Worm (Caenorhabditis elegans) whole organism, mixed stage, embryonic: ENCODE results near the gene rei-2.

Source experiments
- M03D4.4 ChIP-seq: sonication (generic microtip); optimal IDR thresholded peaks from 2 replicates; lab custom pipeline; 2017; ENCODE audit warnings: mild to moderate bottlenecking, missing genetic modification characterization, missing compliant biosample characterization
- blmp-1 ChIP-seq: fragments of 150-350 bp; optimal IDR thresholded peaks from 2 replicates; lab custom pipeline; 2014; ENCODE audit warnings: missing biosample characterization, missing genetic modification characterization
- ceh-39 ChIP-seq: fragments of 150-350 bp; optimal IDR thresholded peaks from 2 replicates; lab custom pipeline; 2014; ENCODE audit warnings: missing biosample characterization, missing genetic modification characterization
- ceh-43 ChIP-seq: fragments of 200-800 bp; sonication (Bioruptor generic); optimal IDR thresholded peaks from 2 replicates; lab custom pipeline; 2018; ENCODE audit warnings: mild to moderate bottlenecking, missing genetic modification characterization, moderate library complexity, missing compliant biosample characterization
- ceh-83 ChIP-seq: fragments of 200-800 bp; sonication (Bioruptor generic); optimal IDR thresholded peaks from 2 replicates; lab custom pipeline; 2018; ENCODE audit warnings: mild to moderate bottlenecking, missing genetic modification characterization, missing compliant biosample characterization
- ces-1 ChIP-seq: fragments of 150-350 bp; optimal IDR thresholded peaks from 2 replicates; lab custom pipeline; 2014; ENCODE audit warnings: missing biosample characterization, missing genetic modification reagents, missing genetic modification characterization
- cnd-1 ChIP-seq: fragments of 200-800 bp; sonication (Bioruptor generic); optimal IDR thresholded peaks from 2 replicates; lab custom pipeline; 2018; ENCODE audit warnings: mild to moderate bottlenecking, missing genetic modification characterization, missing compliant biosample characterization
- drap-1 ChIP-seq: fragments of 200-800 bp; sonication (Bioruptor generic); optimal IDR thresholded peaks from 3 replicates; lab custom pipeline; 2018; ENCODE audit warnings: mild to moderate bottlenecking, missing genetic modification characterization, missing compliant biosample characterization
- elt-3 ChIP-seq: fragments of 150-350 bp; optimal IDR thresholded peaks from 2 replicates; lab custom pipeline; 2014; ENCODE audit warnings: missing biosample characterization, missing genetic modification characterization
- flh-1 ChIP-seq: fragments of 200-800 bp; sonication (Bioruptor generic); optimal IDR thresholded peaks from 2 replicates; lab custom pipeline; 2018; ENCODE audit warnings: mild to moderate bottlenecking, missing genetic modification characterization, moderate library complexity, missing compliant biosample characterization
- hlh-1 ChIP-seq: fragments of 150-350 bp; optimal IDR thresholded peaks from 2 replicates; lab custom pipeline; 2014; ENCODE audit warnings: missing biosample characterization, missing genetic modification reagents, missing genetic modification characterization
- lin-13 ChIP-seq: fragments of 150-350 bp; optimal IDR thresholded peaks from 2 replicates; lab custom pipeline; 2014; ENCODE audit warnings: missing biosample characterization, missing genetic modification characterization
- lin-32 ChIP-seq: fragments of 200-800 bp; sonication (Bioruptor generic); optimal IDR thresholded peaks from 2 replicates; lab custom pipeline; 2018; ENCODE audit warnings: mild to moderate bottlenecking, missing genetic modification characterization, missing compliant biosample characterization
- lsy-2 ChIP-seq: fragments of 150-350 bp; optimal IDR thresholded peaks from 2 replicates; lab custom pipeline; 2014; ENCODE audit warnings: missing biosample characterization, missing genetic modification characterization
- mab-5 ChIP-seq: fragments of 150-350 bp; optimal IDR thresholded peaks from 2 replicates; lab custom pipeline; 2014; ENCODE audit warnings: missing biosample characterization, missing genetic modification characterization
- mep-1 ChIP-seq: fragments of 150-350 bp; optimal IDR thresholded peaks from 2 replicates; lab custom pipeline; 2017; ENCODE audit warnings: missing biosample characterization, missing genetic modification reagents, missing genetic modification characterization, inconsistent platforms
- mls-2 ChIP-seq: sonication (generic microtip); optimal IDR thresholded peaks from 2 replicates; lab custom pipeline; 2016; ENCODE audit warnings: mild to moderate bottlenecking, missing genetic modification characterization, moderate library complexity, missing compliant biosample characterization
- nhr-12 ChIP-seq: fragments of 150-350 bp; optimal IDR thresholded peaks from 2 replicates; lab custom pipeline; 2014; ENCODE audit warnings: missing biosample characterization, missing genetic modification characterization
- nhr-2 ChIP-seq: fragments of 150-350 bp; optimal IDR thresholded peaks from 2 replicates; lab custom pipeline; 2014; ENCODE audit warnings: missing biosample characterization, missing genetic modification characterization
- nhr-76 ChIP-seq: sonication (generic microtip); optimal IDR thresholded peaks from 2 replicates; lab custom pipeline; 2017; ENCODE audit warnings: missing biosample characterization, missing genetic modification characterization
- pha-4 ChIP-seq: fragments of 150-350 bp; optimal IDR thresholded peaks from 2 replicates; lab custom pipeline; 2018; ENCODE audit warnings: missing biosample characterization, missing genetic modification reagents, missing genetic modification characterization
- sem-2 ChIP-seq: fragments of 200-800 bp; sonication (Bioruptor generic); optimal IDR thresholded peaks from 2 replicates; lab custom pipeline; 2018; ENCODE audit warnings: mild to moderate bottlenecking, missing genetic modification characterization, missing compliant biosample characterization
- tbx-8 ChIP-seq: fragments of 200-800 bp; sonication (Bioruptor generic); optimal IDR thresholded peaks from 2 replicates; lab custom pipeline; 2018; ENCODE audit warnings: mild to moderate bottlenecking, missing genetic modification characterization, moderate library complexity, missing compliant biosample characterization
- unc-39 ChIP-seq: fragments of 150-350 bp; optimal IDR thresholded peaks from 2 replicates; lab custom pipeline; 2014; ENCODE audit warnings: missing biosample characterization, missing genetic modification characterization
- unc-62 ChIP-seq: fragments of 150-350 bp; optimal IDR thresholded peaks from 2 replicates; lab custom pipeline; 2014; ENCODE audit warnings: missing biosample characterization, missing genetic modification reagents, missing genetic modification characterization
- zip-8 ChIP-seq: fragments of 150-350 bp; optimal IDR thresholded peaks from 2 replicates; lab custom pipeline; 2014; ENCODE audit warnings: missing biosample characterization, missing genetic modification characterization
- ztf-11 ChIP-seq: fragments of 150-350 bp; optimal IDR thresholded peaks from 2 replicates; lab custom pipeline; 2014; ENCODE audit warnings: missing biosample characterization, missing genetic modification characterization

The rei-2 gene

DNA sequence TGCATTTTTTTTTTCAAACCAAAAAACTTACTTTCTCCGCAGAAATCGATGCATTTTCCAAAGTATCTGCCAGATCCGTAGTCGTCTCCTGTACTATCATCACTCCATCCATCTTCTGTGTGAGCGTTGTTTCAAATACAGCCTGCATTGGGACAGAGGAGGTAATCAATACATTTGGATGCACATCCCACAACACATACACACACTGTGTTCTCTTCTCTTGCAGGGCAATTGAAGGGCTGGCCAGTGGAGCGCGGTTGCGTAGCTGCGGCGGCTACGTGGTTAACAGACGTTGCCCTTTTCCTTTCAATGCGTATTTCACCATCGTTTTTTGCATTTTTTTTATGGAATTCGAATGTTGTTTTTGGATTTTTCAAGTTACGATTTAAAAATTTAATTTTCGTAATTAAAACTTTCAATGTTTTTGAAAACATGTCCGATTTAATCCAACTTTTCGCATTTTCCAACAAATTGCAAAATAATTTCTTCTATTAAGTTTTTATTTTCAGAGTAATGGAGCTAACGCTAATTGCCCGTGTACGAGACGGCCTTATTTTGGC lies 52.8 kb downstream of the rei-2 start, which contains the start of the genes stau-1 and sec-22:
stau-1 (minus strand) TSS at position 248 of the 560 bp plus-strand sequence.
sec-22 (plus strand) TSS at position 510 of the 560 bp plus-strand sequence.
- TF ChIP-seq unc-39 (tag; lab: Kevin White, UChicago) (no peak), lsy-2 (peak; percentile 7), nhr-76 (no peak), drap-1 (GFP tag; lab: Kevin White, UChicago) (no peak), M03D4.4 (tag; lab: Kevin White, UChicago) (no peak), mls-2 (tag; lab: Kevin White, UChicago) (no peak), ces-1 (GFP tag; lab: Kevin White, UChicago) (peak; percentile 19), hlh-1 (tag; lab: Kevin White, UChicago) (peak; percentile 16), mep-1 (peak; percentile 14), ceh-43 (no peak), nhr-12 (tag; lab: Kevin White, UChicago) (no peak), flh-1 (GFP tag; lab: Kevin White, UChicago) (no peak), mab-5 (tag; lab: Kevin White, UChicago) (no peak), sem-2 (GFP tag; lab: Kevin White, UChicago) (no peak), zip-8 (tag; lab: Kevin White, UChicago) (no peak), elt-3 (tag; lab: Kevin White, UChicago) (no peak), ztf-11 (no peak), lin-13 (tag; lab: Kevin White, UChicago) (peak; percentile 7), blmp-1 (tag; lab: Kevin White, UChicago) (no peak), ceh-39 (tag; lab: Kevin White, UChicago) (peak; percentile 27), tbx-8 (GFP tag; lab: Kevin White, UChicago) (no peak), lin-32 (GFP tag; lab: Kevin White, UChicago) (no peak), pha-4 (tag; lab: Kevin White, UChicago) (peak; percentile 45), nhr-2 (tag; lab: Kevin White, UChicago) (no peak), cnd-1 (peak; percentile 0), unc-62 (GFP tag; lab: Kevin White, UChicago) (no peak), ceh-83 (GFP tag; lab: Kevin White, UChicago) (no peak)
